Worm (Caenorhabditis elegans) whole organism, midembryonic: ENCODE data around the gene sdz-36.

Source experiments
- flt-1 ChIP-seq: fragments of 200-800 bp; sonication (Bioruptor generic); IDR thresholded peaks from 2 replicates; pipeline ENCODE4 v1.3.6; 2022; ENCODE audit warnings: missing genetic modification characterization, missing compliant biosample characterization
- ztf-23 ChIP-seq: fragments of 200-800 bp; sonication (Bioruptor generic); IDR thresholded peaks from 2 replicates; pipeline ENCODE4 v1.3.6; 2022; ENCODE audit warnings: missing genetic modification reagents, missing genetic modification characterization, missing compliant biosample characterization
- ztf-29 ChIP-seq: fragments of 200-800 bp; sonication (Bioruptor generic); IDR thresholded peaks from 2 replicates; pipeline ENCODE4 v1.3.6; 2022; ENCODE audit warnings: missing genetic modification reagents, missing genetic modification characterization, missing compliant biosample characterization

- no peak for TF ChIP-seq ztf-29 (GFP tag; lab: Robert Waterston, UW)
- TF ChIP-seq flt-1 (GFP tag; lab: Robert Waterston, UW) = no peak
- TF ChIP-seq ztf-23 (GFP tag; lab: Robert Waterston, UW) = no peak
These were observed 44.1 kb downstream of the sdz-36 start for ce11 chrIV:9734861-9735260.
